Fruit fly (Drosophila melanogaster): ENCODE data around the gene Usp14.

Gene Usp14

dm6 chr2L:10299810-10300147, 14.4 kb downstream of the Usp14 start, which contains the start of gene CYLD (continued):
- TF ChIP-seq Hnf4 (GFP tag; optimal IDR thresholded peaks at IDR 0.05) (peak; percentile 70), dl (GFP tag; optimal IDR thresholded peaks at IDR 0.05; ENCODE audit: insufficient read depth in 1 of 2, partially characterized antibody in 2 of 2) (no peak), usp (GFP tag; optimal IDR thresholded peaks at IDR 0.05) (no peak), sage (GFP tag; optimal IDR thresholded peaks at IDR 0.05) (peak; percentile 7), dsf (GFP tag; optimal IDR thresholded peaks at IDR 0.05; ENCODE audit: borderline replicate concordance) (no peak), brk (GFP tag; optimal IDR thresholded peaks at IDR 0.05) (peak; percentile 68), foxo (GFP tag; optimal IDR thresholded peaks at IDR 0.05) (peak in 1 of 2 experiments; percentile 62), rgr (GFP tag; optimal IDR thresholded peaks at IDR 0.05) (peak; percentile 64)

dm6 chr2L:10299077-10299809, 15.0 kb downstream of the Usp14 start:
- peak; percentile 37 for TF ChIP-seq sage (GFP tag; optimal IDR thresholded peaks at IDR 0.05)
- TF ChIP-seq br (GFP tag; optimal IDR thresholded peaks at IDR 0.05), result no peak

dm6 chr2L:10298306-10298705, 15.9 kb downstream of the Usp14 start:
- TF ChIP-seq GATAd (GFP tag; optimal IDR thresholded peaks at IDR 0.05) (no peak), psq (GFP tag; optimal IDR thresholded peaks at IDR 0.05) (no peak), Dif (GFP tag; optimal IDR thresholded peaks at IDR 0.05; ENCODE audit: partially characterized antibody) (peak; percentile 72), tai (GFP tag; optimal IDR thresholded peaks at IDR 0.05) (no peak), N (GFP tag; optimal IDR thresholded peaks at IDR 0.05) (peak; percentile 33), rgr (GFP tag; optimal IDR thresholded peaks at IDR 0.05) (no peak)

- TF ChIP-seq usp (GFP tag; optimal IDR thresholded peaks at IDR 0.05), result no peak
- no peak for TF ChIP-seq Mio (GFP tag; optimal IDR thresholded peaks at IDR 0.05)
- TF ChIP-seq woc (GFP tag; optimal IDR thresholded peaks at IDR 0.05), result no peak
- no peak for TF ChIP-seq Hnf4 (GFP tag; optimal IDR thresholded peaks at IDR 0.05)
- no peak for TF ChIP-seq sage (GFP tag; optimal IDR thresholded peaks at IDR 0.05)
- no peak for TF ChIP-seq foxo (GFP tag; optimal IDR thresholded peaks at IDR 0.05)
- no peak for TF ChIP-seq h (GFP tag; optimal IDR thresholded peaks at IDR 0.05)
- no peak for TF ChIP-seq Dfd (GFP tag; optimal IDR thresholded peaks at IDR 0.05)
- no peak for TF ChIP-seq dsf (GFP tag; optimal IDR thresholded peaks at IDR 0.05; ENCODE audit: borderline replicate concordance)
- no peak for TF ChIP-seq GATAd (GFP tag; optimal IDR thresholded peaks at IDR 0.05)
- no peak for TF ChIP-seq OdsH (GFP tag; optimal IDR thresholded peaks at IDR 0.05)
- no peak for TF ChIP-seq brk (GFP tag; optimal IDR thresholded peaks at IDR 0.05)
- TF ChIP-seq lola (GFP tag; optimal IDR thresholded peaks at IDR 0.05), result no peak
- no peak for TF ChIP-seq Hr78 (GFP tag; optimal IDR thresholded peaks at IDR 0.05)
- TF ChIP-seq Myc (optimal IDR thresholded peaks at IDR 0.05), result no peak
These were observed 19.2 kb downstream of the Usp14 start, which contains the start of gene Hand for dm6 chr2L:10294798-10295669. TSS of gene Hand (minus strand) at chr2L:10295385.

dm6 chr2L:10292066-10292560, 22.1 kb downstream of the Usp14 start, which contains the start of gene Ufd4:
TSS of gene Ufd4 (minus strand) at chr2L:10292365.
- no peak for TF ChIP-seq Hnf4 (GFP tag; optimal IDR thresholded peaks at IDR 0.05)
- TF ChIP-seq CG32264 (GFP tag; optimal IDR thresholded peaks at IDR 0.05), result peak; percentile 36
- TF ChIP-seq OdsH (GFP tag; optimal IDR thresholded peaks at IDR 0.05), result peak; percentile 37
- TF ChIP-seq sv (GFP tag; optimal IDR thresholded peaks at IDR 0.05), result peak; percentile 44
- TF ChIP-seq Hr83 (GFP tag; optimal IDR thresholded peaks at IDR 0.05; ENCODE audit: poor library complexity, severe bottlenecking), result peak; percentile 70
- peak; percentile 32 for TF ChIP-seq CG9705 (GFP tag; optimal IDR thresholded peaks at IDR 0.05)

dm6 chr2L:10291276-10291675, 22.9 kb downstream of the Usp14 start:
- TF ChIP-seq Vsx2 (GFP tag; optimal IDR thresholded peaks at IDR 0.05; ENCODE audit: partially characterized antibody), result no peak
- TF ChIP-seq Hr83 (GFP tag; optimal IDR thresholded peaks at IDR 0.05; ENCODE audit: poor library complexity, severe bottlenecking), result no peak
- no peak for TF ChIP-seq dsf (GFP tag; optimal IDR thresholded peaks at IDR 0.05; ENCODE audit: borderline replicate concordance)
- no peak for TF ChIP-seq CG9705 (GFP tag; optimal IDR thresholded peaks at IDR 0.05)
- TF ChIP-seq Rel (GFP tag; optimal IDR thresholded peaks at IDR 0.05), result no peak
- TF ChIP-seq Rel (tag; optimal IDR thresholded peaks at IDR 0.05), result no peak
- TF ChIP-seq Mio (GFP tag; optimal IDR thresholded peaks at IDR 0.05), result no peak
- TF ChIP-seq pan (optimal IDR thresholded peaks at IDR 0.05), result no peak
- no peak for TF ChIP-seq HLH106 (tag; optimal IDR thresholded peaks at IDR 0.05)
- no peak for TF ChIP-seq Myc (optimal IDR thresholded peaks at IDR 0.05)

All from whole organism, wandering third instar larva.